Fruit fly (Drosophila melanogaster) whole organism, wandering third instar larva: ENCODE data around the gene CG33932.

Source experiments
- Hr78 ChIP-seq: fragments of >200 bp; optimal IDR thresholded peaks from 2 replicates; lab custom pipeline; 2017; ENCODE audit warnings: missing biosample characterization, missing genetic modification characterization
- Jra ChIP-seq: sonication (Bioruptor generic); optimal IDR thresholded peaks from 2 replicates; lab custom pipeline; 2016; ENCODE audit warnings: missing biosample characterization, missing genetic modification characterization
- Mio ChIP-seq: sonication (Bioruptor generic); optimal IDR thresholded peaks from 2 replicates; lab custom pipeline; 2016; ENCODE audit warnings: missing biosample characterization, missing genetic modification characterization
- Sp1 ChIP-seq: fragments of 200-800 bp; sonication (Bioruptor generic); optimal IDR thresholded peaks from 3 replicates; lab custom pipeline; 2019; ENCODE audit warnings: missing biosample characterization, mild to moderate bottlenecking, missing genetic modification characterization, moderate library complexity
- dl ChIP-seq, 2 experiments: fragments of 175-275, 200-275 bp in 1 of 2; fragments of 200-275 bp in 1 of 2; sonication (Bioruptor generic); optimal IDR thresholded peaks; lab custom pipeline; 2018; ENCODE audit warnings: mild to moderate bottlenecking in 2 of 2, missing biosample characterization in 2 of 2, missing genetic modification characterization in 2 of 2, moderate library complexity in 2 of 2; ENCODE audit not compliant: partially characterized antibody in 2 of 2, insufficient read depth in 1 of 2
- foxo ChIP-seq, 2 experiments: fragments of 200-800 bp; sonication (Bioruptor generic); optimal IDR thresholded peaks; 2 replicates in 1 of 2; 3 replicates in 1 of 2; lab custom pipeline; 2016 to 2017; ENCODE audit warnings: missing biosample characterization in 2 of 2, missing genetic modification characterization in 2 of 2
- fru ChIP-seq: fragments of 200-800 bp; sonication (Bioruptor generic); optimal IDR thresholded peaks from 3 replicates; lab custom pipeline; 2016; ENCODE audit warnings: missing biosample characterization, mild to moderate bottlenecking, missing genetic modification characterization
- lola ChIP-seq: fragments of >200 bp; optimal IDR thresholded peaks from 2 replicates; lab custom pipeline; 2017; ENCODE audit warnings: missing biosample characterization, missing genetic modification characterization
- psq ChIP-seq: fragments of 200-800 bp; sonication (Bioruptor generic); optimal IDR thresholded peaks from 3 replicates; lab custom pipeline; 2017; ENCODE audit warnings: missing biosample characterization, mild to moderate bottlenecking, missing genetic modification characterization, moderate library complexity
- tai ChIP-seq: sonication (Bioruptor generic); optimal IDR thresholded peaks from 2 replicates; lab custom pipeline; 2016; ENCODE audit warnings: missing biosample characterization, missing genetic modification characterization
- usp ChIP-seq: fragments of >200 bp; optimal IDR thresholded peaks from 2 replicates; lab custom pipeline; 2017; ENCODE audit warnings: missing biosample characterization, missing genetic modification characterization

- no peak for TF ChIP-seq Sp1 (GFP tag; lab: Kevin White, UChicago)
- TF ChIP-seq foxo (GFP tag; optimal IDR thresholded peaks at IDR 0.05; lab: Kevin White, UChicago): no peak
- peak; percentile 62 for TF ChIP-seq psq (GFP tag; lab: Kevin White, UChicago)
- TF ChIP-seq Hr78 (GFP tag; lab: Kevin White, UChicago): no peak
- no peak for TF ChIP-seq Mio (GFP tag; lab: Kevin White, UChicago)
- TF ChIP-seq dl (GFP tag; optimal IDR thresholded peaks at IDR 0.05; lab: Kevin White, UChicago; ENCODE audit: insufficient read depth in 1 of 2, partially characterized antibody in 2 of 2): no peak
- no peak for TF ChIP-seq Jra (GFP tag; lab: Kevin White, UChicago)
- TF ChIP-seq fru (GFP tag; lab: Kevin White, UChicago): no peak
- no peak for TF ChIP-seq lola (GFP tag; lab: Kevin White, UChicago)
- no peak for TF ChIP-seq usp (GFP tag; lab: Kevin White, UChicago)
- TF ChIP-seq tai (GFP tag; lab: Kevin White, UChicago): no peak
Measured at dm6 chrX:19785403-19785802, 41.2 kb downstream of the CG33932 start.
